Worm (Caenorhabditis elegans) whole organism, mixed stage, embryonic: Measurements from ENCODE around the gene asp-12.

Experiments
- blmp-1 ChIP-seq: fragments of 150-350 bp; optimal IDR thresholded peaks from 2 replicates; lab custom pipeline; 2014; ENCODE audit warnings: missing biosample characterization, missing genetic modification characterization
- ces-1 ChIP-seq: fragments of 150-350 bp; optimal IDR thresholded peaks from 2 replicates; lab custom pipeline; 2014; ENCODE audit warnings: missing biosample characterization, missing genetic modification reagents, missing genetic modification characterization
- cnd-1 ChIP-seq: fragments of 200-800 bp; sonication (Bioruptor generic); optimal IDR thresholded peaks from 2 replicates; lab custom pipeline; 2018; ENCODE audit warnings: mild to moderate bottlenecking, missing genetic modification characterization, missing compliant biosample characterization
- elt-3 ChIP-seq: fragments of 150-350 bp; optimal IDR thresholded peaks from 2 replicates; lab custom pipeline; 2014; ENCODE audit warnings: missing biosample characterization, missing genetic modification characterization
- nhr-237 ChIP-seq: fragments of 150-350 bp; optimal IDR thresholded peaks from 2 replicates; lab custom pipeline; 2014; ENCODE audit warnings: missing biosample characterization, missing genetic modification characterization
- nhr-76 ChIP-seq: sonication (generic microtip); optimal IDR thresholded peaks from 2 replicates; lab custom pipeline; 2017; ENCODE audit warnings: missing biosample characterization, missing genetic modification characterization
- unc-62 ChIP-seq: fragments of 150-350 bp; optimal IDR thresholded peaks from 2 replicates; lab custom pipeline; 2014; ENCODE audit warnings: missing biosample characterization, missing genetic modification reagents, missing genetic modification characterization
- ztf-11 ChIP-seq: fragments of 150-350 bp; optimal IDR thresholded peaks from 2 replicates; lab custom pipeline; 2014; ENCODE audit warnings: missing biosample characterization, missing genetic modification characterization

ce11 chrV:8243201-8243600, 25.8 kb upstream of the asp-12 start:
- no peak for TF ChIP-seq blmp-1 (tag; lab: Kevin White, UChicago)
- TF ChIP-seq cnd-1 (tag; lab: Kevin White, UChicago), result no peak
- TF ChIP-seq ztf-11 (tag; lab: Kevin White, UChicago), result no peak
- TF ChIP-seq ces-1 (GFP tag; lab: Kevin White, UChicago), result no peak
- TF ChIP-seq elt-3 (tag; lab: Kevin White, UChicago), result no peak
- TF ChIP-seq nhr-76 (tag; lab: Kevin White, UChicago), result no peak
- TF ChIP-seq unc-62 (GFP tag; lab: Kevin White, UChicago), result no peak
- no peak for TF ChIP-seq nhr-237 (tag; lab: Kevin White, UChicago)
